Worm (Caenorhabditis elegans) whole organism, mixed stage, embryonic: ENCODE results near the gene spp-27.

Experiments
- M03D4.4 ChIP-seq: sonication (generic microtip); optimal IDR thresholded peaks from 2 replicates; lab custom pipeline; 2017; ENCODE audit warnings: mild to moderate bottlenecking, missing genetic modification characterization, missing compliant biosample characterization
- blmp-1 ChIP-seq: fragments of 150-350 bp; optimal IDR thresholded peaks from 2 replicates; lab custom pipeline; 2014; ENCODE audit warnings: missing biosample characterization, missing genetic modification characterization
- elt-1 ChIP-seq: sonication (generic microtip); optimal IDR thresholded peaks from 2 replicates; lab custom pipeline; 2017; ENCODE audit warnings: missing genetic modification characterization, mild to moderate bottlenecking, missing compliant biosample characterization, antibody characterized with exemption, moderate library complexity, borderline replicate concordance; ENCODE audit not compliant: insufficient read depth
- flh-1 ChIP-seq: fragments of 200-800 bp; sonication (Bioruptor generic); optimal IDR thresholded peaks from 2 replicates; lab custom pipeline; 2018; ENCODE audit warnings: mild to moderate bottlenecking, missing genetic modification characterization, moderate library complexity, missing compliant biosample characterization
- lin-13 ChIP-seq: fragments of 150-350 bp; optimal IDR thresholded peaks from 2 replicates; lab custom pipeline; 2014; ENCODE audit warnings: missing biosample characterization, missing genetic modification characterization
- lin-32 ChIP-seq: fragments of 200-800 bp; sonication (Bioruptor generic); optimal IDR thresholded peaks from 2 replicates; lab custom pipeline; 2018; ENCODE audit warnings: mild to moderate bottlenecking, missing genetic modification characterization, missing compliant biosample characterization
- lsy-2 ChIP-seq: fragments of 150-350 bp; optimal IDR thresholded peaks from 2 replicates; lab custom pipeline; 2014; ENCODE audit warnings: missing biosample characterization, missing genetic modification characterization
- mep-1 ChIP-seq: fragments of 150-350 bp; optimal IDR thresholded peaks from 2 replicates; lab custom pipeline; 2017; ENCODE audit warnings: missing biosample characterization, missing genetic modification reagents, missing genetic modification characterization, inconsistent platforms
- nhr-28 ChIP-seq: fragments of 150-350 bp; optimal IDR thresholded peaks from 2 replicates; lab custom pipeline; 2014; ENCODE audit warnings: missing biosample characterization, missing genetic modification characterization
- nhr-76 ChIP-seq: sonication (generic microtip); optimal IDR thresholded peaks from 2 replicates; lab custom pipeline; 2017; ENCODE audit warnings: missing biosample characterization, missing genetic modification characterization
- pha-4 ChIP-seq: fragments of 150-350 bp; optimal IDR thresholded peaks from 2 replicates; lab custom pipeline; 2018; ENCODE audit warnings: missing biosample characterization, missing genetic modification reagents, missing genetic modification characterization
- snpc-4 ChIP-seq: fragments of 150-350 bp; optimal IDR thresholded peaks from 2 replicates; lab custom pipeline; 2014; ENCODE audit warnings: missing biosample characterization, missing genetic modification characterization
- unc-62 ChIP-seq: fragments of 150-350 bp; optimal IDR thresholded peaks from 2 replicates; lab custom pipeline; 2014; ENCODE audit warnings: missing biosample characterization, missing genetic modification reagents, missing genetic modification characterization
- ztf-11 ChIP-seq: fragments of 150-350 bp; optimal IDR thresholded peaks from 2 replicates; lab custom pipeline; 2014; ENCODE audit warnings: missing biosample characterization, missing genetic modification characterization

DNA sequence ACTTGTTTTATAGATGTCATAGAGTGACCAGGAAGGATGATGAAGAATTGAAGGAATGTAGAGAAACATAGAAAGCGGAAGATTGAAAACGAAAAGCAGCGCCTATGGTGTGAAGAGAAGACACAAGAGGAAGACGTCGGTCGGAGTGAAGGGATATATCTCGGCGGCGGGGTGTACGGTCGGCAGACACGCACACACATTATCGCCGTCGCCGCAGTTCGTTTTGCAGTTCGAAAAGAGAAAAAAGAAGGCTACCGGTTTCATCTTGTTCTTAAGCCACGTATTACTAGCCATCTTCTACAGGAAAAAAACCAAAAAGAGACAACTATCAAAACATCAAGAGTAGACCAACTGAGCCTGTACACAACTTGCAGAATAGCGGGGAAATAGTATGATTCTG, 43.6 kb downstream of the spp-27 start:
- TF ChIP-seq nhr-28 (tag; lab: Kevin White, UChicago): no peak
- no peak for TF ChIP-seq lsy-2 (tag; lab: Kevin White, UChicago)
- no peak for TF ChIP-seq pha-4 (tag; lab: Kevin White, UChicago)
- no peak for TF ChIP-seq elt-1 (tag; lab: Kevin White, UChicago)
- TF ChIP-seq unc-62 (GFP tag; lab: Kevin White, UChicago): no peak
- no peak for TF ChIP-seq M03D4.4 (tag; lab: Kevin White, UChicago)
- TF ChIP-seq lin-32 (GFP tag; lab: Kevin White, UChicago): no peak
- no peak for TF ChIP-seq ztf-11 (tag; lab: Kevin White, UChicago)
- no peak for TF ChIP-seq snpc-4 (tag; lab: Kevin White, UChicago)
- no peak for TF ChIP-seq nhr-76
- no peak for TF ChIP-seq mep-1 (tag; lab: Kevin White, UChicago)
- no peak for TF ChIP-seq blmp-1 (tag; lab: Kevin White, UChicago)
- no peak for TF ChIP-seq flh-1
- no peak for TF ChIP-seq lin-13 (tag; lab: Kevin White, UChicago)
